Fruit fly (Drosophila melanogaster) whole organism, pupa: ENCODE data around the gene CG7182.

ENCODE experiments used
- CG10348 ChIP-seq: fragments of 200-800 bp; sonication (Bioruptor generic); IDR thresholded peaks from 2 replicates; pipeline ENCODE4 v1.3.6; 2022; ENCODE audit warnings: missing biosample characterization, missing genetic modification characterization
- CG12605 ChIP-seq: fragments of 200-800 bp; sonication (Bioruptor generic); IDR thresholded peaks from 2 replicates; pipeline ENCODE4 v1.3.6; 2022; ENCODE audit warnings: missing biosample characterization, missing genetic modification characterization
- CG13204 ChIP-seq: fragments of 200-800 bp; sonication (Bioruptor generic); optimal IDR thresholded peaks from 2 replicates; lab custom pipeline; 2018; ENCODE audit warnings: missing biosample characterization, mild to moderate bottlenecking, missing genetic modification characterization, moderate library complexity
- CG14655 ChIP-seq: fragments of 200-800 bp; sonication (Bioruptor generic); optimal IDR thresholded peaks from 3 replicates; lab custom pipeline; 2017; ENCODE audit warnings: mild to moderate bottlenecking, missing biosample characterization, missing genetic modification reagents, missing genetic modification characterization
- CG15710 ChIP-seq: fragments of 200-800 bp; sonication (Bioruptor generic); optimal IDR thresholded peaks from 2 replicates; lab custom pipeline; 2018; ENCODE audit warnings: missing biosample characterization, mild to moderate bottlenecking, missing genetic modification characterization, moderate library complexity
- CG17806 ChIP-seq: fragments of 200-800 bp; sonication (Bioruptor generic); optimal IDR thresholded peaks from 2 replicates; lab custom pipeline; 2018; ENCODE audit warnings: missing biosample characterization, mild to moderate bottlenecking, missing genetic modification characterization, moderate library complexity
- CG32121 ChIP-seq: fragments of 200-800 bp; sonication (Bioruptor generic); IDR thresholded peaks from 2 replicates; pipeline ENCODE4 v1.3.6; 2022; ENCODE audit warnings: missing biosample characterization, missing genetic modification characterization
- CG34367 ChIP-seq: fragments of 200-800 bp; sonication (Bioruptor generic); optimal IDR thresholded peaks from 2 replicates; lab custom pipeline; 2018; ENCODE audit warnings: missing biosample characterization, mild to moderate bottlenecking, missing genetic modification characterization
- CG4496 ChIP-seq: fragments of 200-800 bp; sonication (Bioruptor generic); IDR thresholded peaks from 3 replicates; pipeline ENCODE4 v1.3.6; 2022; ENCODE audit warnings: missing biosample characterization, missing genetic modification characterization
- CG8159 ChIP-seq: fragments of 200-800 bp; sonication (Bioruptor generic); optimal IDR thresholded peaks from 3 replicates; lab custom pipeline; 2018; ENCODE audit warnings: missing biosample characterization, mild to moderate bottlenecking, missing genetic modification characterization, moderate library complexity
- CG8301 ChIP-seq: fragments of 200-800 bp; sonication (Bioruptor generic); optimal IDR thresholded peaks from 2 replicates; lab custom pipeline; 2018; ENCODE audit warnings: missing biosample characterization, mild to moderate bottlenecking, missing genetic modification characterization
- CG9948 ChIP-seq: fragments of 200-800 bp; sonication (Bioruptor generic); optimal IDR thresholded peaks from 2 replicates; lab custom pipeline; 2018; ENCODE audit warnings: missing biosample characterization, mild to moderate bottlenecking, missing genetic modification characterization, moderate library complexity
- D1 ChIP-seq: fragments of 200-800 bp; sonication (Bioruptor generic); optimal IDR thresholded peaks from 2 replicates; lab custom pipeline; 2018; ENCODE audit warnings: missing biosample characterization, mild to moderate bottlenecking, missing genetic modification characterization, moderate library complexity
- EcR ChIP-seq: fragments of 200-800 bp; sonication (Bioruptor generic); optimal IDR thresholded peaks from 3 replicates; lab custom pipeline; 2019; ENCODE audit warnings: missing biosample characterization, missing genetic modification characterization, mild to moderate bottlenecking, moderate library complexity, missing genetic modification reagents
- Ets98B ChIP-seq: fragments of 200-800 bp; sonication (Bioruptor generic); IDR thresholded peaks from 2 replicates; pipeline ENCODE4 v1.3.6; 2022; ENCODE audit warnings: missing biosample characterization, missing genetic modification characterization
- Pif1A ChIP-seq: fragments of 200-800 bp; sonication (Bioruptor generic); optimal IDR thresholded peaks from 3 replicates; lab custom pipeline; 2016; ENCODE audit warnings: missing biosample characterization, missing genetic modification characterization
- Pif1B ChIP-seq: fragments of 200-800 bp; sonication (Bioruptor generic); optimal IDR thresholded peaks from 3 replicates; lab custom pipeline; 2016; ENCODE audit warnings: missing biosample characterization, missing genetic modification characterization
- Snoo ChIP-seq: fragments of 200-800 bp; sonication (Bioruptor generic); optimal IDR thresholded peaks from 3 replicates; lab custom pipeline; 2017; ENCODE audit warnings: missing biosample characterization, mild to moderate bottlenecking, missing genetic modification characterization, inconsistent platforms
- fd96Ca ChIP-seq: fragments of 200-800 bp; sonication (Bioruptor generic); IDR thresholded peaks from 3 replicates; pipeline ENCODE4 v1.3.6; 2022; ENCODE audit warnings: missing biosample characterization, missing genetic modification characterization
- gl ChIP-seq: fragments of 200-800 bp; sonication (Bioruptor generic); optimal IDR thresholded peaks from 2 replicates; lab custom pipeline; 2018; ENCODE audit warnings: missing biosample characterization, mild to moderate bottlenecking, missing genetic modification characterization
- rn ChIP-seq: fragments of 200-800 bp; sonication (Bioruptor generic); IDR thresholded peaks from 2 replicates; pipeline ENCODE4 v1.3.6; 2022; ENCODE audit warnings: missing biosample characterization, missing genetic modification characterization

CG7182 gene

DNA sequence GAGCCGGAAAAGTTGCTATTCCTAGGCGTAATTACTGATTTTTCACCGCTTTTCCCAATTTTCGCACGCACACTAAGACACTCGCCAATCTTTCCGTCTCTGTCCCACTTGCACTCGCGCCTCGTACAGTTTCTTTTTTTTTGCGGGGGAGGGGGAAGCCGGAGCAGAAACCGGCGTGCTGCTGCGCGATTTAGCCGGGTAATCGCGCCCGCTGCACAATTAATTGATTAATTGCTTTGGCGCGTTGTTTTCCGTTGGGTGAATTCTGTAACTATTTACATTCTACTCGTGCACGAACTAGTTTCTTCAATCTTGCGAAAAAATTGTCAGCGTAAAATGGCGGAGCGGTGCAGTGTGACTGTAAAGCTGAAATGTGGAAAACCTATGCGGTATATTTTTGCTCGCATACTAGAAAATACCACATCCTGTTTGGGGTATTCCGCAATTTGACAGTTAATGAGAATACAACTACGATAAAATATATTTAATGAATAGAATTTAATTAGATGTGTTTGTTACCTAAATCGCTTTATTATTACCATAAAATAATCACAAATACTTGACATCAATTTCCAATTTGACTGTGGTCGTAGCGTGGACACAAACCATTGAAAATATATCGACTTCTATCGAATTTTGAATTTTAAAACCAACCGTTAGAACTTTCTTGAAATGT, 30.9 kb downstream of the CG7182 start, which contains the start of gene Cpsf6:
Gene Cpsf6, minus strand, starts transcription at position 362 of the 676 bp plus-strand sequence.
- TF ChIP-seq CG9948 (tag; lab: Kevin White, UChicago): peak; percentile 6
- TF ChIP-seq CG17806 (tag; lab: Kevin White, UChicago): peak; percentile 13
- TF ChIP-seq CG32121 (GFP tag; lab: Robert Waterston, UW): no peak
- no peak for TF ChIP-seq Pif1B (GFP tag; lab: Kevin White, UChicago)
- TF ChIP-seq EcR (GFP tag; lab: Kevin White, UChicago): no peak
- peak; percentile 19; the same call in 1 of the 2 replicates for TF ChIP-seq Ets98B (GFP tag; lab: Robert Waterston, UW)
- no peak for TF ChIP-seq CG13204 (GFP tag; lab: Kevin White, UChicago)
- TF ChIP-seq fd96Ca (GFP tag; lab: Robert Waterston, UW): no peak
- no peak for TF ChIP-seq CG12605 (GFP tag; lab: Robert Waterston, UW)
- TF ChIP-seq CG34367 (tag; lab: Kevin White, UChicago): peak; percentile 17
- no peak for TF ChIP-seq rn
- peak; percentile 42; the same call in 1 of the 3 replicates for TF ChIP-seq CG4496 (GFP tag; lab: Robert Waterston, UW)
- TF ChIP-seq CG8159 (tag; lab: Kevin White, UChicago): no peak

DNA sequence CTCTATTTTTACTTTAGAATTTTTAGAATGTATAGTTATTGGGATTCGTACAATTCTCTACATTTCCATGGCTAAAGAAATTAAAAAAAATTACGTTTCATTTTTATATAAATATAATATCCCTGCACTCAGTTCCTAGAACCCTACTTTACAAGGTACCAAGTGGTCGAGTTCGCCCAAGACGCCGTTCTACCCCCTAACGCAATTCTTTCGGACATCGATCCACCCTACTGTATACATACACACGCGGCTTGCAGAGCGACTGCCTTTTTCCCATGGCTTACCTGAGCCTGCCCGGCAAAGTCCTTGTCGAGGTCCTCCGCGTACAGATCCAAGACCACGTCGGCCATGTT, 31.4 kb downstream of the CG7182 start:
- TF ChIP-seq CG17806 (tag; lab: Kevin White, UChicago): no peak
- TF ChIP-seq rn: no peak
- no peak for TF ChIP-seq CG15710 (tag; lab: Kevin White, UChicago)
- peak; percentile 48; the same call in 1 of the 2 replicates for TF ChIP-seq Ets98B (GFP tag; lab: Robert Waterston, UW)
- TF ChIP-seq Pif1A (GFP tag; lab: Kevin White, UChicago): peak; percentile 32
- TF ChIP-seq CG4496 (GFP tag; lab: Robert Waterston, UW): peak; percentile 63; the same call in 2 of the 3 replicates

DNA sequence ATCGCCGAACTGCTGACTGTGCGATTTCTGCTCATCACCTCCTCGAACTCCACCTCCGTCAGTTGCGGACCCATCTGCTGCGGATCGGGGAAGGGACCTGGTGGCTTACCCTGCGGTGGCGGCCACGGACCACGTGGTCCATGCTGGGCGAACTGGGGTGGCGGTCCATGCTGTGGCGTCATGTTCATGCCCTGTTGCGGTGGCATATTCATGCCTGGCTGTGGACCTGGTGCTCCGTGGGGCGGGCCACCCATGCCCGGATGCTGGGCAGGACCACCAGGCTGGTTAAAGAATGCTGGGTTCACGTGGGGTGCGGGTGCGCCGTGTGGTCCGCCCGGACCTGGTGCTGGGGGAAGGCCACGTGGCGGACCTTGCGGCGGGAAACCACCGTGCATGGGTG, 33.9 kb downstream of the CG7182 start:
- no peak for TF ChIP-seq CG14655
- TF ChIP-seq Snoo (tag; lab: Kevin White, UChicago): no peak
- peak; percentile 42; the same call in 1 of the 3 replicates for TF ChIP-seq fd96Ca (GFP tag; lab: Robert Waterston, UW)
- TF ChIP-seq CG4496 (GFP tag; lab: Robert Waterston, UW): no peak
- no peak for TF ChIP-seq Ets98B (GFP tag; lab: Robert Waterston, UW)
- TF ChIP-seq CG17806 (tag; lab: Kevin White, UChicago): no peak
- no peak for TF ChIP-seq CG34367 (tag; lab: Kevin White, UChicago)
- TF ChIP-seq CG32121 (GFP tag; lab: Robert Waterston, UW): no peak
- TF ChIP-seq, all 21 proteins: peak for 1

DNA sequence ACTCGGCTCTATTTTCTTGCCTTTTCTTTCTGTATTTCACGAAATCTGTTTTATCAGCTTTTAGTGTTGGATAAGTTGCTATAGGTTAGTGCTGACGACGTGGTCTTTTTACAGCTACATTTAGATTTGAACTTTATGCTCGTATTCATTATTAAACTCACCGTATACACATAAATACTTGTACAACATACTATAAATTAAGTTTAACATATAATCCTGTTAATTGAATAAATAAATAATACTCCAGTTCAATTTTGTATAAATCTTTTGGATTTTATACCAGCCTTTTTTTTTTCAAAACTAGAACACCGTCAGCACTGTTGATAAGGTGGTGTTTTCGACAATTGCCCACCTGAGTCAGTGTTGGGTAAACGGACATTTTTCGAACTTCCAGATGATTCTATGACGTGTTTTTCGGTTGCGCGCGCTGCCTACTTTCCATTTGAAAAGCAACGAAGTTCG, 37.3 kb downstream of the CG7182 start, which contains the start of gene BI-1:
Gene BI-1, minus strand, starts transcription at position 51 of the 462 bp plus-strand sequence.
- TF ChIP-seq CG34367 (tag; lab: Kevin White, UChicago): peak; percentile 21
- no peak for TF ChIP-seq CG14655
- peak; percentile 33 for TF ChIP-seq CG17806 (tag; lab: Kevin White, UChicago)
- TF ChIP-seq EcR (GFP tag; lab: Kevin White, UChicago): no peak
- TF ChIP-seq Pif1A (GFP tag; lab: Kevin White, UChicago): no peak
- no peak for TF ChIP-seq CG8159 (tag; lab: Kevin White, UChicago)
- TF ChIP-seq Ets98B (GFP tag; lab: Robert Waterston, UW): no peak
- no peak for TF ChIP-seq fd96Ca (GFP tag; lab: Robert Waterston, UW)
- TF ChIP-seq gl: no peak
- no peak for TF ChIP-seq CG13204 (GFP tag; lab: Kevin White, UChicago)
- no peak for TF ChIP-seq CG4496 (GFP tag; lab: Robert Waterston, UW)
- TF ChIP-seq CG12605 (GFP tag; lab: Robert Waterston, UW): no peak
- TF ChIP-seq CG8301 (tag; lab: Kevin White, UChicago): no peak
- TF ChIP-seq CG10348 (GFP tag; lab: Robert Waterston, UW): no peak
- peak; percentile 43 for TF ChIP-seq CG9948 (tag; lab: Kevin White, UChicago)
- peak; percentile 62 for TF ChIP-seq Snoo (tag; lab: Kevin White, UChicago)
- TF ChIP-seq CG15710 (tag; lab: Kevin White, UChicago): peak; percentile 69
- no peak for TF ChIP-seq Pif1B (GFP tag; lab: Kevin White, UChicago)

DNA sequence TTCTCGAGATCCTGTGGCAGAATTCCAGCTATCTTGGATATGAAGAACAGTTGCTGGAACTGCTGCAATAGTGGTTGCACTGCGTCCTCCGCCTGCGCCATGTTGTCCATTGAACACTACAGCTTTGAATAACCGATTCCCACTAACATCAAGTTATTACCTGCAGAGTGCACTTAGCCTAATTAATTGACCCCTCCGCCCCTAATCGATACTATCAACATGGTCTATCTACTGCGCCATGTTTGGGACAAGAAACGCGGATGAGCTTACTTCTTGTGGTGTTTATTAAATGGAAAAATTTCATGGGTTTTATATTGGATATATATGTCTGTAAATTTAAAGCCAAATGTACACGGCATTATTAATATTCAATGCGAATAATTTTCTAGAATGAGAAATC, 39.3 kb downstream of the CG7182 start, which contains the start of gene Gr66a:
Gene Gr66a, minus strand, starts transcription at position 101 of the 400 bp plus-strand sequence.
- TF ChIP-seq rn (no peak), Snoo (tag; lab: Kevin White, UChicago) (no peak), fd96Ca (GFP tag; lab: Robert Waterston, UW) (no peak), EcR (GFP tag; lab: Kevin White, UChicago) (no peak), CG8301 (tag; lab: Kevin White, UChicago) (no peak), D1 (tag; lab: Kevin White, UChicago) (no peak), gl (no peak), CG9948 (tag; lab: Kevin White, UChicago) (no peak), Pif1B (GFP tag; lab: Kevin White, UChicago) (no peak), CG13204 (GFP tag; lab: Kevin White, UChicago) (no peak), CG32121 (GFP tag; lab: Robert Waterston, UW) (no peak), Ets98B (GFP tag; lab: Robert Waterston, UW) (no peak), CG8159 (tag; lab: Kevin White, UChicago) (no peak), Pif1A (GFP tag; lab: Kevin White, UChicago) (no peak), CG12605 (GFP tag; lab: Robert Waterston, UW) (no peak)
